Comparison of ENCODE assay signal across 1 fruit fly cellular context in genomic region chr2L:20120388-20121232, dm6.
TF ChIP-seq lines count a peak whose summit lies in the region.

No protein-coding gene starts in this region.

TF ChIP-seq in whole organism, embryonic, 481 proteins besides CTCF, POLR2A, EP300 and RAD21 (continued from another document and continues in another):
- TF ChIP-seq NFAT (GFP tag; IDR thresholded peaks at IDR 0.05; lab: Robert Waterston, UW), result peak; percentile 99
- peak; percentile 51 for TF ChIP-seq CG6813 (GFP tag; optimal IDR thresholded peaks at IDR 0.05; lab: Kevin White, UChicago)
- peak; percentile 80 for TF ChIP-seq ara (GFP tag; IDR thresholded peaks at IDR 0.05; lab: Robert Waterston, UW)
- peak; percentile 88 for TF ChIP-seq ssp (GFP tag; IDR thresholded peaks at IDR 0.05; lab: Robert Waterston, UW)
- peak; percentile 99 for TF ChIP-seq CG5180 (GFP tag; optimal IDR thresholded peaks at IDR 0.05; lab: Kevin White, UChicago)
- no peak for TF ChIP-seq Lim3 (GFP tag; IDR thresholded peaks at IDR 0.05; lab: Robert Waterston, UW)
- TF ChIP-seq CG15479 (GFP tag; optimal IDR thresholded peaks at IDR 0.05; lab: Kevin White, UChicago), result no peak
- TF ChIP-seq pb (GFP tag; optimal IDR thresholded peaks at IDR 0.05; lab: Kevin White, UChicago), result peak; percentile 95
- TF ChIP-seq CG8388 (GFP tag; optimal IDR thresholded peaks at IDR 0.05; lab: Kevin White, UChicago), result peak; percentile 47
- peak; percentile 74 for TF ChIP-seq CG18599 (GFP tag; optimal IDR thresholded peaks at IDR 0.05; lab: Kevin White, UChicago)
- peak; percentile 36 for TF ChIP-seq BtbVII (GFP tag; optimal IDR thresholded peaks at IDR 0.05; lab: Kevin White, UChicago)
- peak; percentile 86 for TF ChIP-seq CG12744 (GFP tag; optimal IDR thresholded peaks at IDR 0.05; lab: Kevin White, UChicago)
- peak; percentile 99 for TF ChIP-seq Rfx (GFP tag; IDR thresholded peaks at IDR 0.05; lab: Robert Waterston, UW)
- TF ChIP-seq D (optimal IDR thresholded peaks at IDR 0.05; lab: Kevin White, UChicago), result no peak
- TF ChIP-seq D (GFP tag; optimal IDR thresholded peaks at IDR 0.05; lab: Kevin White, UChicago), result peak; percentile 57
- TF ChIP-seq chinmo (GFP tag; IDR thresholded peaks at IDR 0.05; lab: Robert Waterston, UW; ENCODE audit: partially characterized antibody), result no peak
- TF ChIP-seq ac (GFP tag; optimal IDR thresholded peaks at IDR 0.05; lab: Kevin White, UChicago), result peak; percentile 0
- TF ChIP-seq CG12236 (GFP tag; optimal IDR thresholded peaks at IDR 0.05; lab: Kevin White, UChicago), result peak; percentile 60
- peak; percentile 94 for TF ChIP-seq CG2199 (GFP tag; IDR thresholded peaks at IDR 0.05; lab: Robert Waterston, UW)
- TF ChIP-seq Dp (GFP tag; optimal IDR thresholded peaks at IDR 0.05; lab: Kevin White, UChicago), result peak; percentile 16
- TF ChIP-seq HLHmδ (GFP tag; optimal IDR thresholded peaks at IDR 0.05; lab: Kevin White, UChicago), result peak; percentile 91
- peak; percentile 76 for TF ChIP-seq row (GFP tag; IDR thresholded peaks at IDR 0.05; lab: Robert Waterston, UW)
- TF ChIP-seq CoRest (tag; optimal IDR thresholded peaks at IDR 0.05; lab: Kevin White, UChicago), result peak; percentile 75
- TF ChIP-seq ato (GFP tag; IDR thresholded peaks at IDR 0.05; lab: Robert Waterston, UW; ENCODE audit: partially characterized antibody), result peak; percentile 73
- TF ChIP-seq trh (GFP tag; optimal IDR thresholded peaks at IDR 0.05; lab: Kevin White, UChicago), result peak; percentile 73
- peak; percentile 65; the same call in 2 of the 3 replicates for TF ChIP-seq HLH4C (GFP tag; IDR thresholded peaks at IDR 0.05; lab: Robert Waterston, UW; ENCODE audit: partially characterized antibody)
- TF ChIP-seq CG8290 (GFP tag; optimal IDR thresholded peaks at IDR 0.05; lab: Kevin White, UChicago), result peak; percentile 99
- peak; percentile 82 to 97 for TF ChIP-seq CG8290 (tag; optimal IDR thresholded peaks at IDR 0.05; lab: Kevin White, UChicago)
- TF ChIP-seq scrt (GFP tag; optimal IDR thresholded peaks at IDR 0.05; lab: Kevin White, UChicago), result peak; percentile 6
- peak; percentile 36 for TF ChIP-seq CG12219 (GFP tag; optimal IDR thresholded peaks at IDR 0.05; lab: Kevin White, UChicago)
- TF ChIP-seq crc (GFP tag; optimal IDR thresholded peaks at IDR 0.05; lab: Kevin White, UChicago), result peak; percentile 61
- TF ChIP-seq CG14441 (GFP tag; IDR thresholded peaks at IDR 0.05; lab: Robert Waterston, UW), result peak; percentile 94
- TF ChIP-seq Dek (tag; optimal IDR thresholded peaks at IDR 0.05; lab: Kevin White, UChicago), result peak; percentile 75
- TF ChIP-seq dimm (GFP tag; IDR thresholded peaks at IDR 0.05; lab: Robert Waterston, UW), result peak; percentile 80
- no peak for TF ChIP-seq CG7928 (GFP tag; optimal IDR thresholded peaks at IDR 0.05; lab: Kevin White, UChicago)
- TF ChIP-seq sima (GFP tag; optimal IDR thresholded peaks at IDR 0.05; lab: Kevin White, UChicago), result peak; percentile 5
- peak; percentile 89 for TF ChIP-seq her (GFP tag; optimal IDR thresholded peaks at IDR 0.05; lab: Kevin White, UChicago)
- TF ChIP-seq dati (GFP tag; IDR thresholded peaks at IDR 0.05; lab: Robert Waterston, UW), result peak; percentile 84
- TF ChIP-seq Ets97D (GFP tag; optimal IDR thresholded peaks at IDR 0.05; lab: Kevin White, UChicago), result peak; percentile 54
- peak; percentile 41 for TF ChIP-seq Jarid2 (GFP tag; optimal IDR thresholded peaks at IDR 0.05; lab: Kevin White, UChicago)
- peak; percentile 16 for TF ChIP-seq CG9797 (GFP tag; optimal IDR thresholded peaks at IDR 0.05; lab: Kevin White, UChicago)
- peak; percentile 93 for TF ChIP-seq dysf (GFP tag; IDR thresholded peaks at IDR 0.05; lab: Robert Waterston, UW)
- peak; percentile 80 for TF ChIP-seq psq (GFP tag; optimal IDR thresholded peaks at IDR 0.05; lab: Kevin White, UChicago)
- peak; percentile 88 for TF ChIP-seq dan (GFP tag; IDR thresholded peaks at IDR 0.05; lab: Robert Waterston, UW)
- peak; percentile 85 for TF ChIP-seq CG8765 (GFP tag; IDR thresholded peaks at IDR 0.05; lab: Robert Waterston, UW)
- no peak for TF ChIP-seq prd (optimal IDR thresholded peaks at IDR 0.05; lab: Kevin White, UChicago)
- TF ChIP-seq prd (GFP tag; IDR thresholded peaks at IDR 0.05; lab: Robert Waterston, UW), result peak; percentile 95
- TF ChIP-seq HmgZ (tag; optimal IDR thresholded peaks at IDR 0.05; lab: Kevin White, UChicago), result peak; percentile 66
- peak; percentile 81 for TF ChIP-seq Ada2b (GFP tag; IDR thresholded peaks at IDR 0.05; lab: Robert Waterston, UW)
- peak; percentile 78 for TF ChIP-seq Nf-YA (GFP tag; IDR thresholded peaks at IDR 0.05; lab: Robert Waterston, UW)
- TF ChIP-seq CG3838 (GFP tag; optimal IDR thresholded peaks at IDR 0.05; lab: Kevin White, UChicago), result peak; percentile 41
- TF ChIP-seq chif (GFP tag; optimal IDR thresholded peaks at IDR 0.05; lab: Kevin White, UChicago), result peak; percentile 88 to 97
- peak; percentile 69 for TF ChIP-seq cato (GFP tag; optimal IDR thresholded peaks at IDR 0.05; lab: Kevin White, UChicago; ENCODE audit: borderline replicate concordance)
- peak; percentile 51; the same call in 1 of the 2 replicates for TF ChIP-seq sim (GFP tag; IDR thresholded peaks at IDR 0.05; lab: Robert Waterston, UW)
- TF ChIP-seq BEAF-32 (GFP tag; optimal IDR thresholded peaks at IDR 0.05; lab: Kevin White, UChicago), result peak; percentile 76
- TF ChIP-seq CG15073 (GFP tag; optimal IDR thresholded peaks at IDR 0.05; lab: Kevin White, UChicago), result peak; percentile 68
- TF ChIP-seq Dfd (GFP tag; optimal IDR thresholded peaks at IDR 0.05; lab: Kevin White, UChicago), result no peak
- peak; percentile 37 for TF ChIP-seq D19B (GFP tag; optimal IDR thresholded peaks at IDR 0.05; lab: Kevin White, UChicago)
- peak; percentile 88 for TF ChIP-seq CG13624 (GFP tag; optimal IDR thresholded peaks at IDR 0.05; lab: Kevin White, UChicago)
- no peak; the same call in 1 of the 2 replicates for TF ChIP-seq stc (GFP tag; IDR thresholded peaks at IDR 0.05; lab: Robert Waterston, UW)
- TF ChIP-seq vfl (GFP tag; optimal IDR thresholded peaks at IDR 0.05; lab: Kevin White, UChicago), result peak; percentile 49
- TF ChIP-seq Taf1 (GFP tag; IDR thresholded peaks at IDR 0.05; lab: Robert Waterston, UW), result peak; percentile 88
- TF ChIP-seq CG10462 (GFP tag; optimal IDR thresholded peaks at IDR 0.05; lab: Kevin White, UChicago), result peak; percentile 68
- peak; percentile 77; the same call in 2 of the 3 replicates for TF ChIP-seq CG7357 (GFP tag; IDR thresholded peaks at IDR 0.05; lab: Robert Waterston, UW)
- TF ChIP-seq fd3F (GFP tag; optimal IDR thresholded peaks at IDR 0.05; lab: Kevin White, UChicago), result peak; percentile 71
- TF ChIP-seq CG9932 (GFP tag; IDR thresholded peaks at IDR 0.05; lab: Robert Waterston, UW), result peak; percentile 97
- peak; percentile 90 for TF ChIP-seq otp (GFP tag; IDR thresholded peaks at IDR 0.05; lab: Robert Waterston, UW)
- TF ChIP-seq Mad (GFP tag; optimal IDR thresholded peaks at IDR 0.05; lab: Kevin White, UChicago), result peak; percentile 76
- peak; percentile 71 for TF ChIP-seq CG1233 (GFP tag; optimal IDR thresholded peaks at IDR 0.05; lab: Kevin White, UChicago)
- TF ChIP-seq ttk (GFP tag; IDR thresholded peaks at IDR 0.05; lab: Robert Waterston, UW), result peak; percentile 85
- TF ChIP-seq lmd (GFP tag; IDR thresholded peaks at IDR 0.05; lab: Robert Waterston, UW), result peak; percentile 96
- no peak for TF ChIP-seq Hr78 (GFP tag; optimal IDR thresholded peaks at IDR 0.05; lab: Kevin White, UChicago)
- peak; percentile 14 for TF ChIP-seq CG10274 (GFP tag; optimal IDR thresholded peaks at IDR 0.05; lab: Kevin White, UChicago)
- no peak for TF ChIP-seq sd (tag; optimal IDR thresholded peaks at IDR 0.05; lab: Kevin White, UChicago)
- TF ChIP-seq seq (GFP tag; IDR thresholded peaks at IDR 0.05; lab: Robert Waterston, UW), result 0 out of 2 replicates have a peak, but pooled peaks have one; percentile 68
- peak; percentile 100 for TF ChIP-seq CG11456 (GFP tag; IDR thresholded peaks at IDR 0.05; lab: Robert Waterston, UW)
- TF ChIP-seq CG11695 (GFP tag; IDR thresholded peaks at IDR 0.05; lab: Robert Waterston, UW), result no peak
- peak; percentile 56; the same call in 2 of the 3 replicates for TF ChIP-seq zen2 (GFP tag; IDR thresholded peaks at IDR 0.05; lab: Robert Waterston, UW; ENCODE audit: partially characterized antibody)
- TF ChIP-seq Ssrp (tag; optimal IDR thresholded peaks at IDR 0.05; lab: Kevin White, UChicago), result peak; percentile 61
- peak; percentile 79 for TF ChIP-seq Opbp (GFP tag; IDR thresholded peaks at IDR 0.05; lab: Robert Waterston, UW; ENCODE audit: partially characterized antibody)
- peak; percentile 93 for TF ChIP-seq Dip2 (GFP tag; IDR thresholded peaks at IDR 0.05; lab: Robert Waterston, UW)
- peak; percentile 64 for TF ChIP-seq CG2116 (GFP tag; optimal IDR thresholded peaks at IDR 0.05; lab: Kevin White, UChicago)
- TF ChIP-seq corto (GFP tag; optimal IDR thresholded peaks at IDR 0.05; lab: Kevin White, UChicago), result no peak
- peak; percentile 14 for TF ChIP-seq CG31365 (tag; optimal IDR thresholded peaks at IDR 0.05; lab: Kevin White, UChicago)
- TF ChIP-seq CG6254 (GFP tag; optimal IDR thresholded peaks at IDR 0.05; lab: Kevin White, UChicago), result peak; percentile 26
- TF ChIP-seq ro (GFP tag; IDR thresholded peaks at IDR 0.05; lab: Robert Waterston, UW), result peak; percentile 86
- TF ChIP-seq phol (tag; optimal IDR thresholded peaks at IDR 0.05; lab: Kevin White, UChicago), result peak; percentile 58
- TF ChIP-seq CG34224 (GFP tag; IDR thresholded peaks at IDR 0.05; lab: Robert Waterston, UW; ENCODE audit: partially characterized antibody), result peak; percentile 67
- no peak for TF ChIP-seq bigmax (GFP tag; optimal IDR thresholded peaks at IDR 0.05; lab: Kevin White, UChicago)
- TF ChIP-seq toy (GFP tag; IDR thresholded peaks at IDR 0.05; lab: Robert Waterston, UW), result peak; percentile 22; the same call in 1 of the 2 replicates
- peak; percentile 92 for TF ChIP-seq Gsc (GFP tag; IDR thresholded peaks at IDR 0.05; lab: Robert Waterston, UW)
- peak; percentile 72 for TF ChIP-seq dmrt11E (tag; optimal IDR thresholded peaks at IDR 0.05; lab: Kevin White, UChicago)
- TF ChIP-seq croc (GFP tag; conservative IDR thresholded peaks at IDR 0.05; lab: Robert Waterston, UW), result peak; percentile 84; the same call in 2 of the 3 replicates
- TF ChIP-seq schlank (tag; optimal IDR thresholded peaks at IDR 0.05; lab: Kevin White, UChicago), result peak; percentile 21
- peak; percentile 18; the same call in 1 of the 2 replicates for TF ChIP-seq ham (GFP tag; IDR thresholded peaks at IDR 0.05; lab: Robert Waterston, UW)
- peak; percentile 59 for TF ChIP-seq bbx (GFP tag; IDR thresholded peaks at IDR 0.05; lab: Robert Waterston, UW; ENCODE audit: partially characterized antibody)
- TF ChIP-seq CG10209 (GFP tag; optimal IDR thresholded peaks at IDR 0.05; lab: Kevin White, UChicago), result peak; percentile 78
- peak; percentile 76 for TF ChIP-seq zen (tag; optimal IDR thresholded peaks at IDR 0.05; lab: Kevin White, UChicago)
- peak; percentile 79 for TF ChIP-seq CG13424 (tag; optimal IDR thresholded peaks at IDR 0.05; lab: Kevin White, UChicago)
- TF ChIP-seq CrebB (tag; optimal IDR thresholded peaks at IDR 0.05; lab: Kevin White, UChicago), result no peak
- TF ChIP-seq br (optimal IDR thresholded peaks at IDR 0.05; lab: Kevin White, UChicago), result no peak
- TF ChIP-seq Fer3 (tag; optimal IDR thresholded peaks at IDR 0.05; lab: Kevin White, UChicago), result peak; percentile 69
- TF ChIP-seq hth (optimal IDR thresholded peaks at IDR 0.05; lab: Kevin White, UChicago), result no peak
- peak; percentile 64 for TF ChIP-seq gsb-n (tag; optimal IDR thresholded peaks at IDR 0.05; lab: Kevin White, UChicago)
- peak; percentile 34 for TF ChIP-seq Nf-YC (tag; optimal IDR thresholded peaks at IDR 0.05; lab: Kevin White, UChicago)
- peak; percentile 90 for TF ChIP-seq CG8478 (optimal IDR thresholded peaks at IDR 0.05; lab: Kevin White, UChicago)
- peak; percentile 90 for TF ChIP-seq maf-S (GFP tag; optimal IDR thresholded peaks at IDR 0.05; lab: Kevin White, UChicago)
- peak; percentile 18 for TF ChIP-seq odd (GFP tag; optimal IDR thresholded peaks at IDR 0.05; lab: Kevin White, UChicago)
- peak; percentile 91 for TF ChIP-seq CG16779 (GFP tag; IDR thresholded peaks at IDR 0.05; lab: Robert Waterston, UW)
- TF ChIP-seq Fer2 (tag; optimal IDR thresholded peaks at IDR 0.05; lab: Kevin White, UChicago), result peak; percentile 51
- TF ChIP-seq lilli (GFP tag; optimal IDR thresholded peaks at IDR 0.05; lab: Kevin White, UChicago), result peak; percentile 93
- peak; percentile 87 for TF ChIP-seq CG4820 (GFP tag; optimal IDR thresholded peaks at IDR 0.05; lab: Kevin White, UChicago)
- peak; percentile 40 for TF ChIP-seq nau (GFP tag; optimal IDR thresholded peaks at IDR 0.05; lab: Kevin White, UChicago)
- peak; percentile 95 for TF ChIP-seq H2.0 (GFP tag; IDR thresholded peaks at IDR 0.05; lab: Robert Waterston, UW)
- peak; percentile 83; the same call in 2 of the 3 replicates for TF ChIP-seq CG11093 (GFP tag; IDR thresholded peaks at IDR 0.05; lab: Robert Waterston, UW)
- TF ChIP-seq TFAM (GFP tag; optimal IDR thresholded peaks at IDR 0.05; lab: Kevin White, UChicago), result no peak
- peak; percentile 75 for TF ChIP-seq knrl (GFP tag; IDR thresholded peaks at IDR 0.05; lab: Robert Waterston, UW; ENCODE audit: partially characterized antibody)
- peak; percentile 67 for TF ChIP-seq Sry-β (GFP tag; optimal IDR thresholded peaks at IDR 0.05; lab: Kevin White, UChicago)
- TF ChIP-seq CG9876 (GFP tag; optimal IDR thresholded peaks at IDR 0.05; lab: Kevin White, UChicago), result peak; percentile 96
- TF ChIP-seq lbe (GFP tag; optimal IDR thresholded peaks at IDR 0.05; lab: Kevin White, UChicago), result no peak
- peak; percentile 81 for TF ChIP-seq CG8924 (tag; optimal IDR thresholded peaks at IDR 0.05; lab: Kevin White, UChicago)
- peak; percentile 97 for TF ChIP-seq bab2 (GFP tag; optimal IDR thresholded peaks at IDR 0.05; lab: Kevin White, UChicago)
- TF ChIP-seq zf30C (GFP tag; optimal IDR thresholded peaks at IDR 0.05; lab: Kevin White, UChicago), result peak; percentile 93
- peak; percentile 98 for TF ChIP-seq CG11247 (GFP tag; IDR thresholded peaks at IDR 0.05; lab: Robert Waterston, UW)
- peak; percentile 54 for TF ChIP-seq CG4328 (GFP tag; optimal IDR thresholded peaks at IDR 0.05; lab: Kevin White, UChicago)
- TF ChIP-seq tup (GFP tag; optimal IDR thresholded peaks at IDR 0.05; lab: Kevin White, UChicago), result peak; percentile 23
- TF ChIP-seq MBD-R2 (GFP tag; IDR thresholded peaks at IDR 0.05; lab: Robert Waterston, UW), result peak; percentile 44
- TF ChIP-seq Dip3 (GFP tag; optimal IDR thresholded peaks at IDR 0.05; lab: Kevin White, UChicago), result peak; percentile 70
- TF ChIP-seq Lpt (GFP tag; optimal IDR thresholded peaks at IDR 0.05; lab: Kevin White, UChicago), result no peak
- TF ChIP-seq slbo (GFP tag; IDR thresholded peaks at IDR 0.05; lab: Robert Waterston, UW), result peak; percentile 98
